Worm (Caenorhabditis elegans): Measurements from ENCODE around the gene F01E11.3.
A peak's percentile ranks its signal among the peaks of the same experiment; 100 is the strongest.

F01E11.3 gene

DNA sequence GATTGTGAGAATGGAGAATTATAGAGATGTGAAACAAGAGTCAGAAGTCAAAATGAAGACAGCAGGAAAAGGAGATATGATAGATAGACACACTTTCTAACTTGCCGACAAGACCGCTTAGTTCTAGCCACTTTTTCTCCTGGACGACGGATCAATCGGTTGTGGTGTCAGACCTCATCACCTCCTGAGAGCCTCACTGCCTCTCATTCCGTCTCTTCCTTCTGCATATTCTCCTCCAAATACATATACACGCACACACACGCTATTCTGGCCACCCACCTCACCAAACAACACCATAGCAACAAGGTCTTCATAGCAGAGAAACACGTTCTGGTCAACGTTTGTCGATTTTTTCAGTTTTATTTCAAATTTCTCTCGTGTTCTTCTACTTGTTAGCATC, at the start of gene F01E11.3:
Gene F01E11.3 (plus strand): TSS at position 301 of the 400 bp plus-strand sequence.
- TF ChIP-seq ceh-16 (tag; optimal IDR thresholded peaks at IDR 0.05) (no peak), nhr-76 (tag; optimal IDR thresholded peaks at IDR 0.05) (no peak), ceh-9 (tag; optimal IDR thresholded peaks at IDR 0.05) (no peak), nhr-12 (tag; optimal IDR thresholded peaks at IDR 0.05) (no peak), ceh-82 (tag; optimal IDR thresholded peaks at IDR 0.05) (no peak), ama-1 (optimal IDR thresholded peaks at IDR 0.05) (no peak), R02D3.7 (tag; optimal IDR thresholded peaks at IDR 0.05) (no peak), skn-1 (tag; optimal IDR thresholded peaks at IDR 0.05) (no peak), nhr-23 (tag; optimal IDR thresholded peaks at IDR 0.05) (no peak)

DNA sequence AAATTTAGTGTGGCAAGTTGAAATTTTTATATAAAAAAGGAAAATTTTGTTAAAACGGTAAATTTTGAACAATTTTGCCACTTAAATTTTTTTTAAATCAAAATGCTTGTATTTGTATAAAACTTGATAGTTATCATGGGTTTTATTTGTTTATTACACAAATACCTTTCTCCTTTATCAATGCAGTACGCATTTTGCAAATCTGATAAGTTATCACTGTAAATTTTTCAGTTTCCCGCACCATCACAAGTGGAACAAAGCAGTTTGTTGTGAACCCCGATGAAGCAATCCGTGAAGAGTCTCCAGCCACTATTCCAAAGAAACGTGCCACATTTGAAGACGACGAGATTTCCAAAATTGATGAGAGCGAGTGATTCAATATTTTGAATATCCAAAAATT, 47.0 kb upstream of the F01E11.3 start:
- peak; percentile 10 for TF ChIP-seq elt-2 (tag; optimal IDR thresholded peaks at IDR 0.05)
- TF ChIP-seq mml-1 (tag; optimal IDR thresholded peaks at IDR 0.05): no peak
- TF ChIP-seq hmg-11 (tag; optimal IDR thresholded peaks at IDR 0.05): no peak
- TF ChIP-seq aly-2 (tag; optimal IDR thresholded peaks at IDR 0.05): no peak
- TF ChIP-seq mdl-1 (tag; optimal IDR thresholded peaks at IDR 0.05): no peak

DNA sequence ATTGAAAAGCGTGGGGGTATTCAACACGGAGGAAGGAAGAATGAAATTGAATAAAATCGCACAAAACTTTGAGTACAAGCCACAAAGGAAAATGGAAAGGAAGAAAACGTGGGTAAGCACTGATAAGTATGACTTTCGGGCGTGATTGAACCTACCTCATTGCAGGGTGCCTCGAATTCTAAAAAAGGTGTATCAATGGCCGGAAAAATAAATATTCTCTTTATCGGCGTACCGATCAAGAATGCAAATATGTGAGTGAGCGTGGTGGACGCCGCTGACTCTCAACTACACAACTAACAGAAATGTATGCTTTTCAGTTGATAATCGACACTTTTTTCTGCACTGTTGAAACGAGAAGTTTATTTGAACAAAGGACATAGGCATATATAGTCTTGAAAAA, 42.7 kb upstream of the F01E11.3 start, which contains the start of gene otpl-3:
Gene otpl-3 (minus strand): TSS at position 304 of the 400 bp plus-strand sequence.
- TF ChIP-seq pqm-1 (tag; optimal IDR thresholded peaks at IDR 0.05) (peak; percentile 69), elt-2 (tag; optimal IDR thresholded peaks at IDR 0.05) (peak; percentile 71), unc-39 (tag; optimal IDR thresholded peaks at IDR 0.05) (no peak), pha-4 (tag; optimal IDR thresholded peaks at IDR 0.05) (peak; percentile 19), elt-1 (tag; optimal IDR thresholded peaks at IDR 0.05) (no peak), mdl-1 (tag; optimal IDR thresholded peaks at IDR 0.05) (no peak)

DNA sequence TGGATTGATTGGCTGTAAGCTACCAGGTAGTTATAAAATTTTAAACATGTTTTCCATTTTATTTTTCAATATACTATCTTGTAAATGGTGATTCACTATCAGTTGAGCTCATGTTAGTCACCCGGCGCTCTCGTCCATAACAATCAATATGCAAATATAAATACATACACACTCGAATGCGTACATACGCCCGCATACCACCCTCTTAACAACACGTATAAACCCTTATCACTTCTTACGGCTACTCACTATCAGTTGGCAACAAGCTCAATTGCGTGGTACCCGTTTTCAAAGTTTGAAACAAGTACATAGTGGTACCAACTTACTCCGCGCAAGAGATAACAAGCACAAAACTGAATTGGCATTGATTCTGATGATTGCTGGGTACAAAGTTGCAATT, 40.2 kb upstream of the F01E11.3 start:
- TF ChIP-seq pqm-1 (tag; optimal IDR thresholded peaks at IDR 0.05) (peak; percentile 78), elt-2 (tag; optimal IDR thresholded peaks at IDR 0.05) (peak; percentile 69), ama-1 (optimal IDR thresholded peaks at IDR 0.05) (no peak), ceh-16 (tag; optimal IDR thresholded peaks at IDR 0.05) (no peak), pha-4 (tag; optimal IDR thresholded peaks at IDR 0.05) (peak; percentile 44)

DNA sequence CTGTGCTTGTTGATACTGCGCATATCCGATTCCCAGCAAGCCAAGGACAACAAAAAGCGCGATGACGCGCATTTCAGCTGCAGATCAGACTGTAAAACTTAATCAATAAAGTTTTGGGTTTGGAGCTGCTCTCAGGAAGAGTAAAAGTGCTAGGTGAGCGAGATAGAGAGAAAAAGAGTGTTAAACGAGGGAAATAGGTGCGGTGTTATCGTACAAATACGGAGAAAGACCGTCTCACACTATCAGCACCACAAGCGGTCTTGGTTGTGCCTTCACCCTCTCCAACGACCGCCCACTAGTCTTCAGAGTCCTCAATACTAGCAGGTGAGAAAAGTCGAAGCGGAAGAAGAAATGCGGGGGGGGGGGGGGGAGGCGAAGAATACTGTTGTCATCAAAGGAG, 38.6 kb upstream of the F01E11.3 start, which contains the start of gene F14B8.5:
Gene F14B8.5 (minus strand): TSS at position 127 of the 400 bp plus-strand sequence.
- TF ChIP-seq elt-2 (tag; optimal IDR thresholded peaks at IDR 0.05): peak; percentile 55
- peak; percentile 31 for TF ChIP-seq pqm-1 (tag; optimal IDR thresholded peaks at IDR 0.05)
- TF ChIP-seq elt-3 (tag; optimal IDR thresholded peaks at IDR 0.05): no peak

DNA sequence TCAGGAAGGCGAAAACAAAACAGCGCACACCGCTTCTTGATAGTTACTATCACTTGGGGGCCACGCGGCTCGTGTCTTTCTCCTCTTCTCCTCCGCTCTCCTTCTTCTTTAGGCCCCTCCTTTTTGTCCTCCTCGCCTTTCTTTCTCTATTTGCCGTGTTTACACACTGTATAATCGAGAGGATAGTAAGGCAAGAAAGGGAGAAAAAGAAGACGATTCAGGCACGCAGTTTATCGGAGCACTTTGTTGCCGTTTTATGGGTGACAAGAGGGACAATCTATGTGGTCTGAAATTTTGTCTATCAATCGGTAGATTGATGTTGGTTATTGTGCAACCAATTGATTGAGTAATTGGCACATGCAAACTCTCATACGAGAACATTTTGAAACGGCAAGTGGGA, 35.0 kb upstream of the F01E11.3 start, which contains the start of gene F14B8.6:
Gene F14B8.6 (minus strand): TSS at position 292 of the 400 bp plus-strand sequence.
- TF ChIP-seq pqm-1 (tag; optimal IDR thresholded peaks at IDR 0.05) (peak; percentile 78), elt-2 (tag; optimal IDR thresholded peaks at IDR 0.05) (peak; percentile 82), pha-4 (tag; optimal IDR thresholded peaks at IDR 0.05) (peak; percentile 56), jun-1 (tag; optimal IDR thresholded peaks at IDR 0.05) (peak; percentile 34), zag-1 (tag; optimal IDR thresholded peaks at IDR 0.05) (no peak)

DNA sequence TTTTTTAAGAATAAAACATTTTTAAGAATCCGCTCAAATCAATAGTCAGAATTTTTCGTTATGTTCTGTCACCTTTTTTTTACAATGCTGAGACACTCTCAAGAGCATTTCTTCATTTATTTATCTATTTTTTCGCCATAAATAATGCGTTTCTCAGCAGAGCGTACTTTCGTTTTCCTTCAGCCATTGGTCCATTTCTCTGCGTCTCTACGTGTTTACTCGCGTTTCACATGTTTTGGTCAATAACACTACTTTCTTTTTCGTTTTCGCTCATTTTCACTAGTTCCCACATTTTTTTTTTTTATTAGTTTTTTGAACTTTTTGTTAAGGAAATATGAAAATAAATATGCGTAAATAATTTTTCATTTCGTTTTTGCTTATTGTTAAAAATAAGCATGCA, 32.7 kb upstream of the F01E11.3 start:
- TF ChIP-seq egl-5 (tag; optimal IDR thresholded peaks at IDR 0.05) (peak; percentile 88), hmg-11 (tag; optimal IDR thresholded peaks at IDR 0.05) (peak; percentile 27), lin-39 (tag; optimal IDR thresholded peaks at IDR 0.05) (peak; percentile 31), nhr-43 (tag; optimal IDR thresholded peaks at IDR 0.05; ENCODE audit: poor library complexity, severe bottlenecking) (no peak), elt-2 (tag; optimal IDR thresholded peaks at IDR 0.05) (peak; percentile 32), pqm-1 (tag; optimal IDR thresholded peaks at IDR 0.05) (peak; percentile 14), lin-15B (tag; optimal IDR thresholded peaks at IDR 0.05) (peak; percentile 63), nhr-23 (tag; optimal IDR thresholded peaks at IDR 0.05) (peak; percentile 45), pha-4 (tag; optimal IDR thresholded peaks at IDR 0.05) (peak; percentile 93), nhr-11 (tag; optimal IDR thresholded peaks at IDR 0.05) (no peak), fkh-10 (GFP tag; optimal IDR thresholded peaks at IDR 0.05) (peak; percentile 19), ztf-11 (tag; optimal IDR thresholded peaks at IDR 0.05) (no peak), snpc-4 (tag; optimal IDR thresholded peaks at IDR 0.05) (peak; percentile 39), nfya-1 (tag; optimal IDR thresholded peaks at IDR 0.05; ENCODE audit: insufficient read depth) (peak; percentile 97)
